Worm (Caenorhabditis elegans): ENCODE measurements around the gene plc-4.

- TF ChIP-seq dao-5 (tag; optimal IDR thresholded peaks at IDR 0.05) (no peak), him-1 (tag; optimal IDR thresholded peaks at IDR 0.05) (no peak)
Observed at ce11 chrIV:7465857-7466256, 46.6 kb downstream of the plc-4 start, which contains the start of gene F13B6.3.
